Worm (Caenorhabditis elegans): ENCODE results near the gene C50C3.19.

ce11 chrIII:8148751-8149150 is 41.9 kb upstream of the C50C3.19 start, which contains the start of gene D2007.2:
- TF ChIP-seq ztf-22 (GFP tag; optimal IDR thresholded peaks at IDR 0.05) (no peak), efl-1 (GFP tag; optimal IDR thresholded peaks at IDR 0.05) (no peak), ama-1 (optimal IDR thresholded peaks at IDR 0.05) (no peak), ama-1 (GFP tag; optimal IDR thresholded peaks at IDR 0.05) (no peak), sptf-2 (GFP tag; optimal IDR thresholded peaks at IDR 0.05) (no peak), B0261.1 (tag; optimal IDR thresholded peaks at IDR 0.05) (no peak), snpc-4 (GFP tag; optimal IDR thresholded peaks at IDR 0.05) (no peak), snpc-4 (tag; optimal IDR thresholded peaks at IDR 0.05) (no peak), ztf-25 (GFP tag; IDR thresholded peaks at IDR 0.05) (no peak), snpc-3.4 (tag; optimal IDR thresholded peaks at IDR 0.05) (no peak)

All from whole organism, young adult.